Worm (Caenorhabditis elegans): ENCODE data around the gene F44E2.3.
A peak's percentile ranks its signal among the peaks of the same experiment; 100 is the strongest.

The F44E2.3 gene

ce11 chrIII:8799964-8800795 lies 28.9 kb downstream of the F44E2.3 start, which contains the start of gene F54F2.6 (continued):
- no peak for TF ChIP-seq bed-1 (GFP tag; IDR thresholded peaks at IDR 0.05)
- peak; percentile 77 for TF ChIP-seq lin-40 (tag; optimal IDR thresholded peaks at IDR 0.05)
- no peak for TF ChIP-seq sptf-2 (GFP tag; optimal IDR thresholded peaks at IDR 0.05)
- no peak for TF ChIP-seq lsl-1 (GFP tag; optimal IDR thresholded peaks at IDR 0.05)
- TF ChIP-seq F39B2.1 (GFP tag; IDR thresholded peaks at IDR 0.05) = no peak
- no peak for TF ChIP-seq Y79H2A.3 (GFP tag; conservative IDR thresholded peaks at IDR 0.05)
- TF ChIP-seq F22D6.2 (tag; optimal IDR thresholded peaks at IDR 0.05) = no peak
- TF ChIP-seq ama-1 (optimal IDR thresholded peaks at IDR 0.05) = no peak
- peak in 1 of 2 experiments; percentile 23 for TF ChIP-seq ama-1 (GFP tag; optimal IDR thresholded peaks at IDR 0.05)
- no peak for TF ChIP-seq dpl-1 (GFP tag; optimal IDR thresholded peaks at IDR 0.05)
- no peak for TF ChIP-seq lir-1 (GFP tag; conservative IDR thresholded peaks at IDR 0.05)
- peak; percentile 73; the same call in 1 of the 2 replicates for TF ChIP-seq K11D2.4 (GFP tag; IDR thresholded peaks at IDR 0.05)
- TF ChIP-seq rec-8 (tag; optimal IDR thresholded peaks at IDR 0.05) = no peak
- TF ChIP-seq tbx-9 (tag; optimal IDR thresholded peaks at IDR 0.05; ENCODE audit: borderline replicate concordance) = no peak
- no peak for TF ChIP-seq rpc-1 (optimal IDR thresholded peaks at IDR 0.05)
- no peak for TF ChIP-seq rpc-1 (tag; optimal IDR thresholded peaks at IDR 0.05)
- TF ChIP-seq die-1 (tag; optimal IDR thresholded peaks at IDR 0.05) = no peak
- peak; percentile 69; the same call in 1 of the 2 replicates for TF ChIP-seq egl-44 (GFP tag; IDR thresholded peaks at IDR 0.05)
- no peak for TF ChIP-seq nhr-90 (tag; optimal IDR thresholded peaks at IDR 0.05)
- no peak for TF ChIP-seq pha-4 (tag; optimal IDR thresholded peaks at IDR 0.05)
- no peak for TF ChIP-seq ceh-40 (GFP tag; IDR thresholded peaks at IDR 0.05)
- no peak for TF ChIP-seq F23B12.7 (tag; optimal IDR thresholded peaks at IDR 0.05; ENCODE audit: insufficient read depth)
- TF ChIP-seq ets-4 (GFP tag; optimal IDR thresholded peaks at IDR 0.05) = peak; percentile 42
- peak; percentile 53 for TF ChIP-seq ztf-3 (GFP tag; optimal IDR thresholded peaks at IDR 0.05)
- peak; percentile 82 for TF ChIP-seq chd-7 (tag; optimal IDR thresholded peaks at IDR 0.05)
- 0 out of 2 replicates have a peak, but pooled peaks have one; percentile 9 for TF ChIP-seq F37B4.10 (GFP tag; IDR thresholded peaks at IDR 0.05)
- 0 out of 2 replicates have a peak, but pooled peaks have one; percentile 12 for TF ChIP-seq ekl-4 (GFP tag; IDR thresholded peaks at IDR 0.05)
- TF ChIP-seq sdz-38 (tag; optimal IDR thresholded peaks at IDR 0.05) = no peak
- TF ChIP-seq ceh-58 (GFP tag; IDR thresholded peaks at IDR 0.05) = no peak
- TF ChIP-seq hmg-20 (GFP tag; IDR thresholded peaks at IDR 0.05) = no peak
- peak; percentile 9 for TF ChIP-seq F10E7.11 (tag; optimal IDR thresholded peaks at IDR 0.05)
- peak in 1 of 2 experiments; percentile 36 for TF ChIP-seq let-607 (tag; optimal IDR thresholded peaks at IDR 0.05)
- TF ChIP-seq ztf-28 (GFP tag; IDR thresholded peaks at IDR 0.05) = no peak
- 0 out of 2 replicates have a peak, but pooled peaks have one; percentile 50 for TF ChIP-seq nfyb-1 (GFP tag; IDR thresholded peaks at IDR 0.05)
- TF ChIP-seq ceh-100 (GFP tag; IDR thresholded peaks at IDR 0.05) = no peak
- no peak for TF ChIP-seq ztf-6 (GFP tag; IDR thresholded peaks at IDR 0.05)
- no peak for TF ChIP-seq F33H1.4 (GFP tag; IDR thresholded peaks at IDR 0.05)
- TF ChIP-seq cebp-1 (GFP tag; IDR thresholded peaks at IDR 0.05) = peak; percentile 60
- TF ChIP-seq cebp-1 (tag; optimal IDR thresholded peaks at IDR 0.05) = peak; percentile 91
- TF ChIP-seq mel-28 (tag; optimal IDR thresholded peaks at IDR 0.05; ENCODE audit: borderline replicate concordance) = no peak
- no peak for TF ChIP-seq lsy-27 (tag; optimal IDR thresholded peaks at IDR 0.05; ENCODE audit: borderline replicate concordance, insufficient read depth)
- no peak for TF ChIP-seq snpc-3.4 (tag; optimal IDR thresholded peaks at IDR 0.05)
- TF ChIP-seq Y67H2A.10 (GFP tag; conservative IDR thresholded peaks at IDR 0.05) = no peak
- no peak for TF ChIP-seq fkh-3 (tag; optimal IDR thresholded peaks at IDR 0.05)
- peak; percentile 57 for TF ChIP-seq C06A6.2 (GFP tag; conservative IDR thresholded peaks at IDR 0.05)
- peak; percentile 16 for TF ChIP-seq tlf-1 (GFP tag; optimal IDR thresholded peaks at IDR 0.05)
- TF ChIP-seq mes-4 (tag; optimal IDR thresholded peaks at IDR 0.05) = no peak
